Fruit fly (Drosophila melanogaster) whole organism, adult: ENCODE measurements around the gene AcCoAS.

ENCODE experiments used
- CG14711 ChIP-seq: fragments of 200-800 bp; sonication (Bioruptor generic); optimal IDR thresholded peaks from 2 replicates; lab custom pipeline; 2018; ENCODE audit warnings: missing biosample characterization, mild to moderate bottlenecking, missing genetic modification characterization, moderate library complexity
- CG5204 ChIP-seq: fragments of 200-800 bp; sonication (Bioruptor generic); optimal IDR thresholded peaks from 2 replicates; lab custom pipeline; 2016; ENCODE audit warnings: missing biosample characterization, missing genetic modification characterization

- TF ChIP-seq CG14711 (tag; lab: Kevin White, UChicago) (no peak), CG5204 (no peak)
Measured at dm6 chr3L:21282741-21283140, 2.7 kb upstream of the AcCoAS start.
